Fruit fly (Drosophila melanogaster) Kc167 (cell line): ENCODE results near the gene PolE2.

Experiments used
- Myc ChIP-seq: fragments of >200 bp; optimal IDR thresholded peaks from 2 replicates; lab custom pipeline; 2017; ENCODE audit warnings: missing external identifiers
- Sin3A ChIP-seq: fragments of >200 bp; optimal IDR thresholded peaks from 2 replicates; lab custom pipeline; 2018; ENCODE audit warnings: missing external identifiers
- h ChIP-seq: fragments of >200 bp; optimal IDR thresholded peaks from 3 replicates; lab custom pipeline; 2018; ENCODE audit warnings: missing external identifiers
- insv ChIP-seq: fragments of >200 bp; optimal IDR thresholded peaks from 3 replicates; lab custom pipeline; 2018; ENCODE audit warnings: missing external identifiers
- psq ChIP-seq: fragments of >200 bp; optimal IDR thresholded peaks from 2 replicates; lab custom pipeline; 2017; ENCODE audit warnings: missing external identifiers
- ttk ChIP-seq: sonication (Bioruptor generic); optimal IDR thresholded peaks from 2 replicates; lab custom pipeline; 2017; ENCODE audit warnings: missing external identifiers

- TF ChIP-seq ttk (lab: Kevin White, UChicago) (no peak), psq (lab: Kevin White, UChicago) (no peak), Sin3A (no peak), h (lab: Kevin White, UChicago) (no peak), Myc (lab: Kevin White, UChicago) (no peak), insv (no peak)
Measured at dm6 chr3L:5882209-5882403, 15.1 kb downstream of the PolE2 start, which contains the start of gene CG13287.
